Fruit fly (Drosophila melanogaster) whole organism, embryonic: Measurements from ENCODE around the gene Dap160.

Experiments
- BEAF-32 ChIP-seq: fragments of 200-800 bp; sonication (Bioruptor generic); optimal IDR thresholded peaks from 3 replicates; lab custom pipeline; 2017; ENCODE audit warnings: missing biosample characterization, missing genetic modification characterization, mild to moderate bottlenecking, moderate library complexity, missing genetic modification reagents
- BtbVII ChIP-seq: fragments of 200-800 bp; sonication (Bioruptor generic); optimal IDR thresholded peaks from 3 replicates; lab custom pipeline; 2017; ENCODE audit warnings: missing biosample characterization, mild to moderate bottlenecking, missing genetic modification characterization
- CG10366 ChIP-seq: fragments of 200-800 bp; sonication (Bioruptor generic); IDR thresholded peaks from 2 replicates; pipeline ENCODE4 v1.3.6; 2022; ENCODE audit warnings: missing biosample characterization, missing genetic modification characterization
- CG12219 ChIP-seq: fragments of 200-800 bp; sonication (Bioruptor generic); optimal IDR thresholded peaks from 3 replicates; lab custom pipeline; 2018; ENCODE audit warnings: missing biosample characterization, mild to moderate bottlenecking, missing genetic modification characterization
- CG12942 ChIP-seq: fragments of 200-800 bp; sonication (Bioruptor generic); optimal IDR thresholded peaks from 3 replicates; lab custom pipeline; 2016; ENCODE audit warnings: missing biosample characterization, missing genetic modification characterization
- CG14860 ChIP-seq: fragments of 200-800 bp; sonication (Bioruptor generic); IDR thresholded peaks from 3 replicates; pipeline ENCODE4 v1.3.6; 2022; ENCODE audit warnings: missing biosample characterization, missing genetic modification characterization; ENCODE audit not compliant: partially characterized antibody
- CG15011 ChIP-seq: fragments of 200-800 bp; sonication (Bioruptor generic); optimal IDR thresholded peaks from 3 replicates; lab custom pipeline; 2018; ENCODE audit warnings: missing biosample characterization, mild to moderate bottlenecking, missing genetic modification characterization
- CG1603 ChIP-seq: fragments of 200-800 bp; sonication (Bioruptor generic); optimal IDR thresholded peaks from 2 replicates; lab custom pipeline; 2019; ENCODE audit warnings: missing biosample characterization, mild to moderate bottlenecking, missing genetic modification characterization, moderate library complexity
- CG16813 ChIP-seq: fragments of 200-800 bp; sonication (Bioruptor generic); IDR thresholded peaks from 3 replicates; pipeline ENCODE4 v1.3.6; 2022; ENCODE audit warnings: missing biosample characterization, missing genetic modification characterization; ENCODE audit not compliant: partially characterized antibody
- CG18011 ChIP-seq: fragments of 200-800 bp; sonication (Bioruptor generic); optimal IDR thresholded peaks from 2 replicates; lab custom pipeline; 2017; ENCODE audit warnings: missing biosample characterization, missing genetic modification characterization, mild to moderate bottlenecking, moderate library complexity, missing genotype
- CG18599 ChIP-seq: fragments of 200-800 bp; sonication (Bioruptor generic); optimal IDR thresholded peaks from 3 replicates; lab custom pipeline; 2017; ENCODE audit warnings: missing biosample characterization, missing genetic modification characterization, mild to moderate bottlenecking, moderate library complexity, missing genetic modification reagents
- CG31441 ChIP-seq: fragments of 200-800 bp; sonication (Bioruptor generic); IDR thresholded peaks from 2 replicates; pipeline ENCODE4 v1.3.6; 2022; ENCODE audit warnings: missing biosample characterization, missing genetic modification characterization
- CG4617 ChIP-seq: fragments of 200-800 bp; sonication (Bioruptor generic); optimal IDR thresholded peaks from 3 replicates; lab custom pipeline; 2016; ENCODE audit warnings: missing biosample characterization, missing genetic modification characterization, borderline replicate concordance
- CG5245 ChIP-seq: fragments of 200-800 bp; sonication (Bioruptor generic); optimal IDR thresholded peaks from 3 replicates; lab custom pipeline; 2016; ENCODE audit warnings: missing biosample characterization, missing genetic modification characterization
- CG6813 ChIP-seq: fragments of 200-800 bp; sonication (Bioruptor generic); optimal IDR thresholded peaks from 2 replicates; lab custom pipeline; 2017; ENCODE audit warnings: missing biosample characterization, missing genetic modification characterization, mild to moderate bottlenecking, moderate library complexity, missing genetic modification reagents
- CG7839 ChIP-seq: fragments of 200-800 bp; sonication (Bioruptor generic); optimal IDR thresholded peaks from 3 replicates; lab custom pipeline; 2018; ENCODE audit warnings: missing biosample characterization, mild to moderate bottlenecking, missing genetic modification characterization, moderate library complexity
- CG7963 ChIP-seq: fragments of 200-800 bp; sonication (Bioruptor generic); IDR thresholded peaks from 3 replicates; pipeline ENCODE4 v1.3.6; 2022; ENCODE audit warnings: missing biosample characterization, missing genetic modification characterization; ENCODE audit not compliant: partially characterized antibody
- Dip2 ChIP-seq: fragments of 200-800 bp; sonication (Bioruptor generic); IDR thresholded peaks from 2 replicates; pipeline ENCODE4 v1.3.6; 2022; ENCODE audit warnings: missing biosample characterization, missing genetic modification characterization
- Ets65A ChIP-seq: fragments of 200-800 bp; sonication (Bioruptor generic); peaks from one replicate; lab custom pipeline; 2016; ENCODE audit warnings: missing biosample characterization, missing genetic modification characterization
- H2.0 ChIP-seq: fragments of 200-800 bp; sonication (Bioruptor generic); IDR thresholded peaks from 2 replicates; pipeline ENCODE4 v1.3.6; 2022; ENCODE audit warnings: missing biosample characterization, missing genetic modification characterization
- HLH3B ChIP-seq: fragments of 200-800 bp; sonication (Bioruptor generic); IDR thresholded peaks from 2 replicates; pipeline ENCODE4 v1.3.6; 2022; ENCODE audit warnings: missing biosample characterization, missing genetic modification characterization
- Hmr ChIP-seq: fragments of 200-800 bp; sonication (Bioruptor generic); optimal IDR thresholded peaks from 3 replicates; lab custom pipeline; 2017; ENCODE audit warnings: mild to moderate bottlenecking, missing biosample characterization, missing genetic modification reagents, missing genetic modification characterization
- Hr51 ChIP-seq, 2 experiments: fragments of 200-800 bp; sonication (Bioruptor generic); optimal IDR thresholded peaks; 2 replicates in 1 of 2; 3 replicates in 1 of 2; lab custom pipeline; 2016 to 2018; ENCODE audit warnings: missing biosample characterization in 2 of 2, missing genetic modification characterization in 2 of 2, mild to moderate bottlenecking in 1 of 2, moderate library complexity in 1 of 2
- Max ChIP-seq: fragments of 200-800 bp; sonication (Bioruptor generic); optimal IDR thresholded peaks from 2 replicates; lab custom pipeline; 2016; ENCODE audit warnings: missing biosample characterization, mild to moderate bottlenecking, missing genetic modification characterization
- Neu2 ChIP-seq: fragments of 200-800 bp; sonication (Bioruptor generic); optimal IDR thresholded peaks from 3 replicates; lab custom pipeline; 2016; ENCODE audit warnings: missing biosample characterization, missing genetic modification characterization, borderline replicate concordance
- Nf-YB ChIP-seq: fragments of 200-800 bp; sonication (Bioruptor generic); optimal IDR thresholded peaks from 3 replicates; lab custom pipeline; 2019; ENCODE audit warnings: missing biosample characterization, mild to moderate bottlenecking, missing genetic modification characterization, moderate library complexity
- Ptx1 ChIP-seq: fragments of 200-800 bp; sonication (Bioruptor generic); IDR thresholded peaks from 2 replicates; pipeline ENCODE4 v1.3.6; 2022; ENCODE audit warnings: missing biosample characterization, missing genetic modification characterization
- Sox102F ChIP-seq: fragments of 200-800 bp; sonication (Bioruptor generic); optimal IDR thresholded peaks from 2 replicates; lab custom pipeline; 2018; ENCODE audit warnings: missing biosample characterization, mild to moderate bottlenecking, missing genetic modification characterization, moderate library complexity
- ara ChIP-seq: fragments of 200-800 bp; sonication (Bioruptor generic); IDR thresholded peaks from 2 replicates; pipeline ENCODE4 v1.3.6; 2022; ENCODE audit warnings: missing biosample characterization, missing genetic modification characterization
- ash1 ChIP-seq: fragments of 200-800 bp; sonication (Bioruptor generic); optimal IDR thresholded peaks from 2 replicates; lab custom pipeline; 2018; ENCODE audit warnings: missing biosample characterization, mild to moderate bottlenecking, missing genetic modification characterization
- cas ChIP-seq: fragments of 200-800 bp; sonication (Bioruptor generic); IDR thresholded peaks from 2 replicates; pipeline ENCODE4 v1.3.6; 2022; ENCODE audit warnings: missing biosample characterization, missing genetic modification characterization
- chn ChIP-seq: fragments of 200-800 bp; sonication (Bioruptor generic); optimal IDR thresholded peaks from 2 replicates; lab custom pipeline; 2016; ENCODE audit warnings: missing biosample characterization, missing genetic modification characterization
- eve ChIP-seq, 2 experiments: fragments of >200 bp; optimal IDR thresholded peaks; 2 replicates each; lab custom pipeline; 2017; ENCODE audit warnings: missing biosample characterization in 2 of 2, missing genetic modification characterization in 2 of 2
- fd3F ChIP-seq: fragments of 200-800 bp; sonication (Bioruptor generic); optimal IDR thresholded peaks from 2 replicates; lab custom pipeline; 2018; ENCODE audit warnings: missing biosample characterization, mild to moderate bottlenecking, missing genetic modification characterization, moderate library complexity
- gfzf ChIP-seq: fragments of 200-800 bp; sonication (Bioruptor generic); optimal IDR thresholded peaks from 2 replicates; lab custom pipeline; 2016; ENCODE audit warnings: missing biosample characterization, mild to moderate bottlenecking, missing genetic modification characterization, moderate library complexity
- insv ChIP-seq, 2 experiments: fragments of 200-800 bp; sonication (Bioruptor generic); optimal IDR thresholded peaks; 3 replicates each; lab custom pipeline; 2016 to 2018; ENCODE audit warnings: missing biosample characterization in 2 of 2, missing genetic modification characterization in 2 of 2
- lab ChIP-seq: fragments of 200-800 bp; sonication (Bioruptor generic); optimal IDR thresholded peaks from 3 replicates; lab custom pipeline; 2017; ENCODE audit warnings: missing biosample characterization, missing genetic modification characterization, mild to moderate bottlenecking, moderate library complexity, missing genetic modification reagents
- nerfin-1 ChIP-seq: fragments of 200-800 bp; sonication (Bioruptor generic); optimal IDR thresholded peaks from 3 replicates; lab custom pipeline; 2019; ENCODE audit warnings: missing biosample characterization, mild to moderate bottlenecking, missing genetic modification characterization, moderate library complexity
- otp ChIP-seq: fragments of 200-800 bp; sonication (Bioruptor generic); IDR thresholded peaks from 3 replicates; pipeline ENCODE4, ENCODE4 v1.3.6; 2022; ENCODE audit warnings: missing biosample characterization, missing genetic modification characterization
- prd ChIP-seq, 3 experiments: fragments of >200 bp in 2 of 3; fragments of 200-800 bp in 1 of 3; sonication (Bioruptor generic) in 1 of 3; optimal IDR thresholded peaks in 2 of 3; IDR thresholded peaks in 1 of 3; 2 replicates in 2 of 3; 3 replicates in 1 of 3; pipeline versions ENCODE4 v1.3.6 to Lab custom; 2017 to 2022; ENCODE audit warnings: missing biosample characterization in 1 of 3, missing genetic modification characterization in 1 of 3
- sc ChIP-seq, 3 experiments: fragments of >200 bp in 2 of 3; fragments of 200-800 bp in 1 of 3; sonication (Bioruptor generic) in 1 of 3; optimal IDR thresholded peaks; 2 replicates in 2 of 3; 3 replicates in 1 of 3; lab custom pipeline; 2017; ENCODE audit warnings: mild to moderate bottlenecking in 1 of 3, missing biosample characterization in 1 of 3, missing genetic modification characterization in 1 of 3, missing genetic modification reagents in 1 of 3
- sr ChIP-seq: fragments of 200-800 bp; sonication (Bioruptor generic); IDR thresholded peaks from 3 replicates; pipeline ENCODE4 v1.3.6; 2022; ENCODE audit warnings: missing biosample characterization, missing genetic modification characterization
- tgo ChIP-seq: fragments of 200-800 bp; sonication (Bioruptor generic); IDR thresholded peaks from 3 replicates; pipeline ENCODE4 v1.3.6; 2022; ENCODE audit warnings: missing biosample characterization, missing genetic modification characterization
- tll ChIP-seq, 2 experiments: fragments of 200-800 bp in 1 of 2; fragments of >200 bp in 1 of 2; sonication (Bioruptor generic) in 1 of 2; optimal IDR thresholded peaks; 2 replicates each; lab custom pipeline; 2017 to 2019; ENCODE audit warnings: missing biosample characterization in 2 of 2, missing genetic modification characterization in 2 of 2, mild to moderate bottlenecking in 1 of 2, moderate library complexity in 1 of 2
- trh ChIP-seq: fragments of 200-800 bp; sonication (Bioruptor generic); optimal IDR thresholded peaks from 2 replicates; lab custom pipeline; 2016; ENCODE audit warnings: missing biosample characterization, missing genetic modification characterization

Gene Dap160

dm6 chr2L:21168295-21169159 is 26.4 kb upstream of the Dap160 start, which contains the start of the genes mAcon1, CG43345 and CG43346 (continued):
- TF ChIP-seq Nf-YB (GFP tag; lab: Kevin White, UChicago), result peak; percentile 47
- peak; percentile 58 for TF ChIP-seq tgo (GFP tag; lab: Robert Waterston, UW)
- peak; percentile 45 for TF ChIP-seq Neu2 (GFP tag; lab: Kevin White, UChicago)
- no peak for TF ChIP-seq sc (optimal IDR thresholded peaks at IDR 0.05; lab: Kevin White, UChicago)
- peak; percentile 68 for TF ChIP-seq sc (GFP tag; optimal IDR thresholded peaks at IDR 0.05; lab: Kevin White, UChicago)
- peak; percentile 99 for TF ChIP-seq Ets65A (GFP tag; lab: Kevin White, UChicago)
- TF ChIP-seq Hmr (GFP tag; lab: Kevin White, UChicago), result no peak
- peak in 1 of 2 experiments; percentile 87 for TF ChIP-seq Hr51 (GFP tag; optimal IDR thresholded peaks at IDR 0.05; lab: Kevin White, UChicago)
- peak; percentile 15 to 83 for TF ChIP-seq tll (GFP tag; optimal IDR thresholded peaks at IDR 0.05; lab: Kevin White, UChicago)
- peak; percentile 78 for TF ChIP-seq Ptx1
- no peak for TF ChIP-seq CG15011
- TF ChIP-seq ash1 (GFP tag; lab: Kevin White, UChicago), result no peak
- peak; percentile 73 for TF ChIP-seq CG12942 (GFP tag; lab: Kevin White, UChicago)
- TF ChIP-seq CG31441, result no peak; the same call in 1 of the 2 replicates
- no peak for TF ChIP-seq CG7963
- TF ChIP-seq HLH3B (GFP tag; lab: Robert Waterston, UW), result peak; percentile 46; the same call in 1 of the 2 replicates
- TF ChIP-seq chn (GFP tag; lab: Kevin White, UChicago), result peak; percentile 86
- 0 out of 2 replicates have a peak, but pooled peaks have one; percentile 6 for TF ChIP-seq cas (GFP tag; lab: Robert Waterston, UW)
- peak; percentile 67 for TF ChIP-seq fd3F (GFP tag; lab: Kevin White, UChicago)
- peak; percentile 63 for TF ChIP-seq CG4617 (GFP tag; lab: Kevin White, UChicago)
- TF ChIP-seq lab (GFP tag; lab: Kevin White, UChicago), result no peak
- TF ChIP-seq prd (optimal IDR thresholded peaks at IDR 0.05; lab: Kevin White, UChicago), result no peak
- peak; percentile 78; the same call in 2 of the 3 replicates for TF ChIP-seq prd (GFP tag; IDR thresholded peaks at IDR 0.05; lab: Robert Waterston, UW)
- peak; percentile 60 for TF ChIP-seq CG12219 (GFP tag; lab: Kevin White, UChicago)
- peak; percentile 7 for TF ChIP-seq CG5245
- TF ChIP-seq nerfin-1, result peak; percentile 71
- no peak for TF ChIP-seq CG1603 (tag; lab: Kevin White, UChicago)
- TF ChIP-seq CG16813 (GFP tag; lab: Robert Waterston, UW), result no peak; the same call in 2 of the 3 replicates
- no peak for TF ChIP-seq Sox102F (GFP tag; lab: Kevin White, UChicago)
- no peak for TF ChIP-seq ara (GFP tag; lab: Robert Waterston, UW)
- TF ChIP-seq otp (GFP tag; lab: Robert Waterston, UW), result no peak
- TF ChIP-seq CG10366 (GFP tag; lab: Robert Waterston, UW), result peak; percentile 53
- peak in 1 of 2 experiments; percentile 34 for TF ChIP-seq insv (GFP tag; optimal IDR thresholded peaks at IDR 0.05; lab: Kevin White, UChicago)
- TF ChIP-seq Max (GFP tag; lab: Kevin White, UChicago), result peak; percentile 82
- no peak for TF ChIP-seq CG7839 (tag; lab: Kevin White, UChicago)
- TF ChIP-seq Dip2, result no peak
- TF ChIP-seq BtbVII (GFP tag; lab: Kevin White, UChicago), result peak; percentile 54
- no peak for TF ChIP-seq CG6813 (GFP tag; lab: Kevin White, UChicago)
- no peak for TF ChIP-seq eve (GFP tag; optimal IDR thresholded peaks at IDR 0.05; lab: Kevin White, UChicago)
- TF ChIP-seq trh (GFP tag; lab: Kevin White, UChicago), result peak; percentile 28
- TF ChIP-seq CG18599 (GFP tag; lab: Kevin White, UChicago), result peak; percentile 86
- TF ChIP-seq CG14860 (GFP tag; lab: Robert Waterston, UW), result no peak
- TF ChIP-seq gfzf (GFP tag; lab: Kevin White, UChicago), result peak; percentile 39
- TF ChIP-seq H2.0, result no peak
- TF ChIP-seq CG18011, result peak; percentile 51
- peak; percentile 76; the same call in 2 of the 3 replicates for TF ChIP-seq sr (GFP tag; lab: Robert Waterston, UW)
- peak; percentile 48 for TF ChIP-seq BEAF-32 (GFP tag; lab: Kevin White, UChicago)
- TF ChIP-seq, all 482 proteins: peak for 308
